Worm (Caenorhabditis elegans): ENCODE data around the gene dpl-1.

ce11 chrII:9124353-9124752, 45.4 kb upstream of the dpl-1 start:
- no peak for TF ChIP-seq R02D3.7 (tag; optimal IDR thresholded peaks at IDR 0.05)
- TF ChIP-seq egl-27 (tag; optimal IDR thresholded peaks at IDR 0.05): no peak
- no peak for TF ChIP-seq nhr-77 (tag; optimal IDR thresholded peaks at IDR 0.05)
- no peak for TF ChIP-seq ama-1 (optimal IDR thresholded peaks at IDR 0.05)
- TF ChIP-seq ztf-11 (tag; optimal IDR thresholded peaks at IDR 0.05): no peak
- TF ChIP-seq mml-1 (tag; optimal IDR thresholded peaks at IDR 0.05): no peak
- TF ChIP-seq unc-62 (GFP tag; optimal IDR thresholded peaks at IDR 0.05): no peak

Data from whole organism, L3 larva.